Worm (Caenorhabditis elegans): ENCODE data around the gene srz-32.

srz-32 gene

ce11 chrIV:3442513-3442912 lies 6.4 kb downstream of the srz-32 start:
- TF ChIP-seq tbx-11 (GFP tag; IDR thresholded peaks at IDR 0.05) (no peak), ama-1 (optimal IDR thresholded peaks at IDR 0.05) (no peak), tbx-37 (GFP tag; conservative IDR thresholded peaks at IDR 0.05) (no peak), pes-1 (GFP tag; IDR thresholded peaks at IDR 0.05) (no peak), ceh-36 (tag; optimal IDR thresholded peaks at IDR 0.05) (no peak), aly-1 (tag; optimal IDR thresholded peaks at IDR 0.05) (no peak), hmg-4 (GFP tag; optimal IDR thresholded peaks at IDR 0.05) (no peak), hmbx-1 (tag; optimal IDR thresholded peaks at IDR 0.05) (no peak)

ce11 chrIV:3444101-3444500 lies 8.0 kb downstream of the srz-32 start, which contains the start of gene F09D12.2:
TSS of gene F09D12.2 (minus strand) at chrIV:3444201.
- no peak for TF ChIP-seq hmg-4 (GFP tag; optimal IDR thresholded peaks at IDR 0.05)
- TF ChIP-seq sea-1 (GFP tag; conservative IDR thresholded peaks at IDR 0.05) = no peak
- no peak for TF ChIP-seq tbx-11 (GFP tag; IDR thresholded peaks at IDR 0.05)
- no peak for TF ChIP-seq flt-1 (GFP tag; IDR thresholded peaks at IDR 0.05)
- no peak for TF ChIP-seq tra-4 (tag; optimal IDR thresholded peaks at IDR 0.05)
- no peak for TF ChIP-seq aly-1 (tag; optimal IDR thresholded peaks at IDR 0.05)
- no peak for TF ChIP-seq B0310.2 (tag; optimal IDR thresholded peaks at IDR 0.05)
- no peak for TF ChIP-seq ets-7 (tag; optimal IDR thresholded peaks at IDR 0.05)
- no peak for TF ChIP-seq scrt-1 (GFP tag; IDR thresholded peaks at IDR 0.05)
- TF ChIP-seq hmbx-1 (tag; optimal IDR thresholded peaks at IDR 0.05) = no peak
- TF ChIP-seq pes-1 (GFP tag; IDR thresholded peaks at IDR 0.05) = no peak
- no peak for TF ChIP-seq F13C5.2 (tag; optimal IDR thresholded peaks at IDR 0.05)
- TF ChIP-seq tbx-37 (GFP tag; conservative IDR thresholded peaks at IDR 0.05) = no peak
- TF ChIP-seq ceh-36 (tag; optimal IDR thresholded peaks at IDR 0.05) = no peak
- no peak for TF ChIP-seq ceh-13 (GFP tag; optimal IDR thresholded peaks at IDR 0.05)
- TF ChIP-seq hnd-1 (tag; optimal IDR thresholded peaks at IDR 0.05) = no peak

- no peak for TF ChIP-seq pes-1 (GFP tag; IDR thresholded peaks at IDR 0.05)
- TF ChIP-seq tbx-11 (GFP tag; IDR thresholded peaks at IDR 0.05) = no peak
- no peak for TF ChIP-seq scrt-1 (GFP tag; IDR thresholded peaks at IDR 0.05)
- TF ChIP-seq F13C5.2 (tag; optimal IDR thresholded peaks at IDR 0.05) = no peak
- no peak for TF ChIP-seq hmbx-1 (tag; optimal IDR thresholded peaks at IDR 0.05)
- TF ChIP-seq ets-7 (tag; optimal IDR thresholded peaks at IDR 0.05) = no peak
- TF ChIP-seq sea-1 (GFP tag; conservative IDR thresholded peaks at IDR 0.05) = no peak
Observed at ce11 chrIV:3444614-3445013, 8.5 kb downstream of the srz-32 start, which contains the start of gene F58E2.5. TSS of gene F58E2.5 (plus strand) at chrIV:3444914.

- TF ChIP-seq ceh-36 (tag; optimal IDR thresholded peaks at IDR 0.05) = no peak
Observed at ce11 chrIV:3447350-3447749, 11.2 kb downstream of the srz-32 start.

ce11 chrIV:3452516-3452915 lies 16.4 kb downstream of the srz-32 start:
- TF ChIP-seq aly-1 (tag; optimal IDR thresholded peaks at IDR 0.05) = no peak
- no peak for TF ChIP-seq tra-4 (tag; optimal IDR thresholded peaks at IDR 0.05)
- no peak for TF ChIP-seq B0310.2 (tag; optimal IDR thresholded peaks at IDR 0.05)
- no peak for TF ChIP-seq sea-1 (GFP tag; conservative IDR thresholded peaks at IDR 0.05)
- no peak for TF ChIP-seq ama-1 (optimal IDR thresholded peaks at IDR 0.05)
- no peak for TF ChIP-seq tbx-37 (GFP tag; conservative IDR thresholded peaks at IDR 0.05)
- no peak for TF ChIP-seq hnd-1 (tag; optimal IDR thresholded peaks at IDR 0.05)
- TF ChIP-seq ceh-13 (GFP tag; optimal IDR thresholded peaks at IDR 0.05) = no peak
- TF ChIP-seq F13C5.2 (tag; optimal IDR thresholded peaks at IDR 0.05) = no peak
- TF ChIP-seq hmbx-1 (tag; optimal IDR thresholded peaks at IDR 0.05) = no peak
- no peak for TF ChIP-seq pes-1 (GFP tag; IDR thresholded peaks at IDR 0.05)
- no peak for TF ChIP-seq tbx-11 (GFP tag; IDR thresholded peaks at IDR 0.05)
- TF ChIP-seq flt-1 (GFP tag; IDR thresholded peaks at IDR 0.05) = no peak
- no peak for TF ChIP-seq hmg-4 (GFP tag; optimal IDR thresholded peaks at IDR 0.05)
- no peak for TF ChIP-seq scrt-1 (GFP tag; IDR thresholded peaks at IDR 0.05)
- no peak for TF ChIP-seq ceh-36 (tag; optimal IDR thresholded peaks at IDR 0.05)
- no peak for TF ChIP-seq ets-7 (tag; optimal IDR thresholded peaks at IDR 0.05)

ce11 chrIV:3453346-3453745 lies 17.2 kb downstream of the srz-32 start, which contains the start of gene srz-23:
TSS of gene srz-23 (plus strand) at chrIV:3453608.
- TF ChIP-seq aly-1 (tag; optimal IDR thresholded peaks at IDR 0.05) (no peak), hnd-1 (tag; optimal IDR thresholded peaks at IDR 0.05) (no peak), ama-1 (optimal IDR thresholded peaks at IDR 0.05) (no peak), ceh-13 (GFP tag; optimal IDR thresholded peaks at IDR 0.05) (no peak), F13C5.2 (tag; optimal IDR thresholded peaks at IDR 0.05) (no peak), tbx-11 (GFP tag; IDR thresholded peaks at IDR 0.05) (no peak), hmbx-1 (tag; optimal IDR thresholded peaks at IDR 0.05) (no peak), tra-4 (tag; optimal IDR thresholded peaks at IDR 0.05) (no peak), flt-1 (GFP tag; IDR thresholded peaks at IDR 0.05) (no peak), hmg-4 (GFP tag; optimal IDR thresholded peaks at IDR 0.05) (no peak), ceh-36 (tag; optimal IDR thresholded peaks at IDR 0.05) (no peak), pes-1 (GFP tag; IDR thresholded peaks at IDR 0.05) (no peak), tbx-37 (GFP tag; conservative IDR thresholded peaks at IDR 0.05) (no peak), sea-1 (GFP tag; conservative IDR thresholded peaks at IDR 0.05) (no peak), ets-7 (tag; optimal IDR thresholded peaks at IDR 0.05) (no peak)

ce11 chrIV:3455437-3455836 lies 19.3 kb downstream of the srz-32 start:
- peak; percentile 94 for TF ChIP-seq ceh-36 (tag; optimal IDR thresholded peaks at IDR 0.05)

ce11 chrIV:3463254-3463653 lies 27.1 kb downstream of the srz-32 start, which contains the start of gene F58E2.4:
TSS of gene F58E2.4 (plus strand) at chrIV:3463387.
- TF ChIP-seq scrt-1 (GFP tag; IDR thresholded peaks at IDR 0.05) = no peak
- no peak for TF ChIP-seq sea-1 (GFP tag; conservative IDR thresholded peaks at IDR 0.05)
- TF ChIP-seq hmbx-1 (tag; optimal IDR thresholded peaks at IDR 0.05) = no peak
- no peak for TF ChIP-seq aly-1 (tag; optimal IDR thresholded peaks at IDR 0.05)
